Worm (Caenorhabditis elegans) whole organism, mixed stage, embryonic: ENCODE results near the gene snu-13.
A peak's percentile ranks its signal among the peaks of the same experiment; 100 is the strongest.

Experiments used
- M03D4.4 ChIP-seq: sonication (generic microtip); optimal IDR thresholded peaks from 2 replicates; lab custom pipeline; 2017; ENCODE audit warnings: mild to moderate bottlenecking, missing genetic modification characterization, missing compliant biosample characterization
- bed-3 ChIP-seq: fragments of 200-800 bp; sonication (Bioruptor generic); optimal IDR thresholded peaks from 3 replicates; lab custom pipeline; 2018; ENCODE audit warnings: mild to moderate bottlenecking, missing genetic modification characterization, moderate library complexity, missing compliant biosample characterization
- ceh-39 ChIP-seq: fragments of 150-350 bp; optimal IDR thresholded peaks from 2 replicates; lab custom pipeline; 2014; ENCODE audit warnings: missing biosample characterization, missing genetic modification characterization
- ceh-43 ChIP-seq: fragments of 200-800 bp; sonication (Bioruptor generic); optimal IDR thresholded peaks from 2 replicates; lab custom pipeline; 2018; ENCODE audit warnings: mild to moderate bottlenecking, missing genetic modification characterization, moderate library complexity, missing compliant biosample characterization
- ceh-83 ChIP-seq: fragments of 200-800 bp; sonication (Bioruptor generic); optimal IDR thresholded peaks from 2 replicates; lab custom pipeline; 2018; ENCODE audit warnings: mild to moderate bottlenecking, missing genetic modification characterization, missing compliant biosample characterization
- ces-1 ChIP-seq: fragments of 150-350 bp; optimal IDR thresholded peaks from 2 replicates; lab custom pipeline; 2014; ENCODE audit warnings: missing biosample characterization, missing genetic modification reagents, missing genetic modification characterization
- drap-1 ChIP-seq: fragments of 200-800 bp; sonication (Bioruptor generic); optimal IDR thresholded peaks from 3 replicates; lab custom pipeline; 2018; ENCODE audit warnings: mild to moderate bottlenecking, missing genetic modification characterization, missing compliant biosample characterization
- elt-1 ChIP-seq: sonication (generic microtip); optimal IDR thresholded peaks from 2 replicates; lab custom pipeline; 2017; ENCODE audit warnings: missing genetic modification characterization, mild to moderate bottlenecking, missing compliant biosample characterization, antibody characterized with exemption, moderate library complexity, borderline replicate concordance; ENCODE audit not compliant: insufficient read depth
- flh-1 ChIP-seq: fragments of 200-800 bp; sonication (Bioruptor generic); optimal IDR thresholded peaks from 2 replicates; lab custom pipeline; 2018; ENCODE audit warnings: mild to moderate bottlenecking, missing genetic modification characterization, moderate library complexity, missing compliant biosample characterization
- ham-2 ChIP-seq: fragments of 200-800 bp; sonication (Bioruptor generic); optimal IDR thresholded peaks from 2 replicates; lab custom pipeline; 2018; ENCODE audit warnings: mild to moderate bottlenecking, missing genetic modification characterization, missing compliant biosample characterization
- hlh-1 ChIP-seq: fragments of 150-350 bp; optimal IDR thresholded peaks from 2 replicates; lab custom pipeline; 2014; ENCODE audit warnings: missing biosample characterization, missing genetic modification reagents, missing genetic modification characterization
- lin-32 ChIP-seq: fragments of 200-800 bp; sonication (Bioruptor generic); optimal IDR thresholded peaks from 2 replicates; lab custom pipeline; 2018; ENCODE audit warnings: mild to moderate bottlenecking, missing genetic modification characterization, missing compliant biosample characterization
- lsy-2 ChIP-seq: fragments of 150-350 bp; optimal IDR thresholded peaks from 2 replicates; lab custom pipeline; 2014; ENCODE audit warnings: missing biosample characterization, missing genetic modification characterization
- mab-5 ChIP-seq: fragments of 150-350 bp; optimal IDR thresholded peaks from 2 replicates; lab custom pipeline; 2014; ENCODE audit warnings: missing biosample characterization, missing genetic modification characterization
- mep-1 ChIP-seq: fragments of 150-350 bp; optimal IDR thresholded peaks from 2 replicates; lab custom pipeline; 2017; ENCODE audit warnings: missing biosample characterization, missing genetic modification reagents, missing genetic modification characterization, inconsistent platforms
- nhr-12 ChIP-seq: fragments of 150-350 bp; optimal IDR thresholded peaks from 2 replicates; lab custom pipeline; 2014; ENCODE audit warnings: missing biosample characterization, missing genetic modification characterization
- nhr-2 ChIP-seq: fragments of 150-350 bp; optimal IDR thresholded peaks from 2 replicates; lab custom pipeline; 2014; ENCODE audit warnings: missing biosample characterization, missing genetic modification characterization
- nhr-237 ChIP-seq: fragments of 150-350 bp; optimal IDR thresholded peaks from 2 replicates; lab custom pipeline; 2014; ENCODE audit warnings: missing biosample characterization, missing genetic modification characterization
- nhr-28 ChIP-seq: fragments of 150-350 bp; optimal IDR thresholded peaks from 2 replicates; lab custom pipeline; 2014; ENCODE audit warnings: missing biosample characterization, missing genetic modification characterization
- pha-4 ChIP-seq: fragments of 150-350 bp; optimal IDR thresholded peaks from 2 replicates; lab custom pipeline; 2018; ENCODE audit warnings: missing biosample characterization, missing genetic modification reagents, missing genetic modification characterization
- sem-2 ChIP-seq: fragments of 200-800 bp; sonication (Bioruptor generic); optimal IDR thresholded peaks from 2 replicates; lab custom pipeline; 2018; ENCODE audit warnings: mild to moderate bottlenecking, missing genetic modification characterization, missing compliant biosample characterization
- sptf-1 ChIP-seq: sonication (generic microtip); optimal IDR thresholded peaks from 2 replicates; lab custom pipeline; 2017; ENCODE audit warnings: mild to moderate bottlenecking, missing genetic modification characterization, moderate library complexity, missing compliant biosample characterization
- tbx-8 ChIP-seq: fragments of 200-800 bp; sonication (Bioruptor generic); optimal IDR thresholded peaks from 2 replicates; lab custom pipeline; 2018; ENCODE audit warnings: mild to moderate bottlenecking, missing genetic modification characterization, moderate library complexity, missing compliant biosample characterization
- unc-120 ChIP-seq: sonication (generic microtip); optimal IDR thresholded peaks from 2 replicates; lab custom pipeline; 2017; ENCODE audit warnings: missing genetic modification characterization, missing compliant biosample characterization; ENCODE audit not compliant: poor library complexity, severe bottlenecking
- unc-39 ChIP-seq: fragments of 150-350 bp; optimal IDR thresholded peaks from 2 replicates; lab custom pipeline; 2014; ENCODE audit warnings: missing biosample characterization, missing genetic modification characterization
- unc-62 ChIP-seq: fragments of 150-350 bp; optimal IDR thresholded peaks from 2 replicates; lab custom pipeline; 2014; ENCODE audit warnings: missing biosample characterization, missing genetic modification reagents, missing genetic modification characterization
- zip-8 ChIP-seq: fragments of 150-350 bp; optimal IDR thresholded peaks from 2 replicates; lab custom pipeline; 2014; ENCODE audit warnings: missing biosample characterization, missing genetic modification characterization
- ztf-11 ChIP-seq: fragments of 150-350 bp; optimal IDR thresholded peaks from 2 replicates; lab custom pipeline; 2014; ENCODE audit warnings: missing biosample characterization, missing genetic modification characterization

The snu-13 gene

DNA sequence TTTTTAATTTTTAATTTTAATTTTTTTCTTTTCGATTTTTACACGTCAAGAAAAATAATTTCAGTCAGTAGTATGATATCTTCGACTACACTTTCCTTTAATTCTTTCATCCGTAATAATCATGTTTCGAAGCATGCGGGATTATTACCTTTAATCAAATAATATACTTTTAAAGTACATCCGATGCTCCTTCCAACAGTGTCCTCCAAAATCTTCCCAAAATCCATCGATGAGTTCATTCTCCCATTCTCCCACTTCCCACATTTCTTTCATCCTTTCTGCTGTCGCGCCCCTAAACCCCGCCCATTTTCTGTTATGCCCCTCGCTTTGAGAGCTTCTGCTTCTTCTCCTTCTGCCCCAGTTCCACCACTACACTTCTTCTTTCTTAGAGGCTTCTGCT, 36.3 kb upstream of the snu-13 start, which contains the start of gene lgc-57:
lgc-57 (plus strand) TSS at position 301 of the 400 bp plus-strand sequence.
- TF ChIP-seq drap-1: no peak
- no peak for TF ChIP-seq unc-120 (tag; lab: Kevin White, UChicago)
- TF ChIP-seq ceh-39 (tag; lab: Kevin White, UChicago): no peak
- no peak for TF ChIP-seq lsy-2 (tag; lab: Kevin White, UChicago)
- TF ChIP-seq nhr-237 (tag; lab: Kevin White, UChicago): no peak
- TF ChIP-seq hlh-1 (tag; lab: Kevin White, UChicago): no peak
- no peak for TF ChIP-seq tbx-8
- TF ChIP-seq bed-3 (GFP tag; lab: Kevin White, UChicago): no peak

DNA sequence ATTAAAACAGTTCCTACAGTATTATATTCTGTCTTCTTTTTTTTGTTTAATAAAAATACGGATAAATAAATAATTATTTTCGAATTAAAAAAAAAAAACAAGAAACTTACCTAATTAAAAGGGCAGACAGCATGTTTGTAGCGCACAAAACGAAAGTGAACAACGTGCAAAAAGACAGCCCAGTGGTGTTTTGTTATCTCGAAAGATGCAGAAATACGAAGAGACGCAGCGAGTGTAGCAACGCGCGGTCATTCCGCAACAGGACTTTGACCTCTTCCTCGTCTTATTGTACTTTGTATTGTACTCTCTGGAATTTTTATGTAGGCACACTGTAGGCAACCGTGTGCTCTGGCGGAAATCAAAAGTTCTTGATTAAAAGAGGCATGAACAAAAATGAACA, 35.2 kb upstream of the snu-13 start, which contains the start of gene gbh-1:
gbh-1 (minus strand) TSS at position 149 of the 400 bp plus-strand sequence.
- TF ChIP-seq ham-2: no peak
- TF ChIP-seq lsy-2 (tag; lab: Kevin White, UChicago): no peak
- TF ChIP-seq drap-1: no peak
- no peak for TF ChIP-seq flh-1 (GFP tag; lab: Kevin White, UChicago)
- TF ChIP-seq nhr-12 (tag; lab: Kevin White, UChicago): no peak
- TF ChIP-seq nhr-237 (tag; lab: Kevin White, UChicago): no peak
- no peak for TF ChIP-seq pha-4 (tag; lab: Kevin White, UChicago)
- no peak for TF ChIP-seq unc-39 (tag; lab: Kevin White, UChicago)
- TF ChIP-seq elt-1: no peak

DNA sequence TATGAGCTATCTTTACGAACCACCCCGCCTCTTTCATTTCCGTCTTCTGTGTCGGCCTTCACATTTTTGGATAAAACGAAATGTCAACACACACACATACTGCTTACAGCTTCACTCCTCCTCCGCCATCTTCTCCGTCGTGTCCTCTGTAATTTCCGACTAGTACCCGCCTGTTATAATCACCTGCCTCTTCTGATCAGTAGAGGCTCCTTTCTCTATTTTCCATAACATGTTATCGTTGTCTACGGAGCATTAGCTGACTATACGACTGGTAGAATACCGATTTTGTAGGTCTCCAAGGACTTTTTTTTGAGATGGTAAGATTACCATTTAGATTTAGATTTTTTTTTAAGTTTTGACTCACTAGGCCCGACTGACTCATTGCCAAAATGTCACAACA, 26.5 kb upstream of the snu-13 start:
- TF ChIP-seq ztf-11 (no peak), pha-4 (tag; lab: Kevin White, UChicago) (no peak), ceh-39 (tag; lab: Kevin White, UChicago) (no peak), sptf-1 (no peak), nhr-12 (tag; lab: Kevin White, UChicago) (no peak), unc-120 (tag; lab: Kevin White, UChicago) (no peak), unc-39 (tag; lab: Kevin White, UChicago) (no peak), flh-1 (GFP tag; lab: Kevin White, UChicago) (no peak), mab-5 (tag; lab: Kevin White, UChicago) (no peak)
- TF ChIP-seq, all 35 proteins: peak for 0

DNA sequence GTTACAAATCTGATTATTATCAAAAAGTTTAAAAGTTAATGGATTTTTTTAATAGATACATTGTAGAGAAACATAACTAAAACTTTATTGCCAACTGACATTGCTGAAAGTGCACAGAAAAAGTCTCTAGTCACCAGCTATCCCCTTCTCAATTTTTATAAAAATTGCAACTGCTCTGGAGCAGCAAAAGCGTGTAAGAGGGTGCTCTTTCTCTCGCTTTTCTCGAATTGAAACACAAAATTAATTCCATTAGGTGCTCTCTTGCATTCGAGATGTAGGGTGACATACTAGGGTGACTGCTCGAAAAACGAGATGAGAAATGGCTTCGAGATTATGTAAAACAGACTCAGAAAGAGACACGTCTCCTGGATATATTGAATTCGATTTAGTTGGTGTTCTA, 22.2 kb upstream of the snu-13 start:
- no peak for TF ChIP-seq sem-2 (GFP tag; lab: Kevin White, UChicago)
- TF ChIP-seq ces-1 (GFP tag; lab: Kevin White, UChicago): peak; percentile 63
- TF ChIP-seq ceh-39 (tag; lab: Kevin White, UChicago): no peak
- no peak for TF ChIP-seq unc-120 (tag; lab: Kevin White, UChicago)
- TF ChIP-seq nhr-28: no peak

DNA sequence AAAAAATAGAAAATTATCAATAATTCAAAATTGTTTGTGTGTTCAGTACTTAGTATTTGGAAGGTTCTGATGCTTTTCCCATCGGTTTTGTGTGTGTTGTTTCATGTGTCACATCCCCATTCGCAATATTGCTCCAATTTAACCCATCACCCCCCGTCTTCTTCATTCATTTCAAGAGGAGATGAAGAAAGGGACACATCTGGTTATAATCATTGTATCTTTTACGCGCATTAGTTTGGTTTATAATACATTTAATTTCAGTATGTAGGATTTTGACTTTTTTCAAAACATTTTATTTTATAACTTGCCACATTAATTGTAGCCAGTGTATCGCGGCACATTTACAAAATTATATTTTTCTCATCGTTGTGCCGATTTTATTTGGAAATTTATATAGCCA, 21.7 kb upstream of the snu-13 start:
- TF ChIP-seq ces-1 (GFP tag; lab: Kevin White, UChicago) (peak; percentile 1), pha-4 (tag; lab: Kevin White, UChicago) (no peak)
- TF ChIP-seq, all 35 proteins: peak for 1

DNA sequence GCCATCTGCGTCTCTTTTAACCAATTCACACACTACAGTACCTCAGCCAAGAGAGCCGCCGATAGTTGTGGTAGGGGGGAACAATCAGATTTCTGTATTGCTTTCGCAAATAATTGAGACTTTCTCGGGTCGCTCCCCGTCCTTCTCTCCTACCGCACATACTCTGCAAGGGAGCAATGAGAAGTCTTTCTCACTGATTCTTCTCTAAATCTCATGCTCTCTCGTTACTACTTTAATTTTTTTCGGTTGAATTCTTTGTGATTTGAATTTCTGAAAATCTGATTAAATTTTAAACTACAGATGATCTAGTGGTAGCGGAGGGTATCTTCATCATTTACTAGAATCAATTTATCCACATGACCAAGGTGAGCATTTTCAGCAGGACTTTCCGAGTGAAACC, 16.9 kb upstream of the snu-13 start, which contains the start of gene ptb-1:
ptb-1 (plus strand) TSS at position 301 of the 400 bp plus-strand sequence.
- no peak for TF ChIP-seq nhr-237 (tag; lab: Kevin White, UChicago)
- TF ChIP-seq nhr-2 (tag; lab: Kevin White, UChicago): no peak
- TF ChIP-seq mep-1 (tag; lab: Kevin White, UChicago): no peak
- no peak for TF ChIP-seq lin-32
- no peak for TF ChIP-seq nhr-12 (tag; lab: Kevin White, UChicago)
- no peak for TF ChIP-seq M03D4.4 (tag; lab: Kevin White, UChicago)

DNA sequence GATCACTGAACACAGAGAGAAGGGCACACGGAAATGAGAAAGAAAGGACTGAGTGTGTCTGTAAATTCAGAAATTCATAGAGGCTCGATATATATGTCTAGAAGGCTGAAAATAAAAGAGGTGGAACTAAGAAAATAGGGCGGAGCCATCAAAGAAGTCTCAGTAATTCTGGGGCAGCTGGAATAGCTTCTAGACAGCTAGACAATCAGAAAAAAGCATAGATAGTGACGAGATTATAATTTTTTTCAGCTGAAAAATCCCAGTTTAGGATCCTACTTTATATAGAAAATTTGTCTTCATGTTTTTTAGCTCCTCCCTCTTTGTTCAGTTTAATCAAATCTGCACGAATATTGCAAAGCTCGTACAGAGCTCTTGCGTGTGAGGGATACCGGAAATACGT, 6.6 kb upstream of the snu-13 start, which contains the start of gene D2089.3:
D2089.3 (minus strand) TSS at position 101 of the 400 bp plus-strand sequence.
- TF ChIP-seq unc-62 (GFP tag; lab: Kevin White, UChicago): no peak
- no peak for TF ChIP-seq ceh-43 (GFP tag; lab: Kevin White, UChicago)
- no peak for TF ChIP-seq ham-2
- TF ChIP-seq ceh-83 (GFP tag; lab: Kevin White, UChicago): no peak
- TF ChIP-seq lin-32: no peak
- no peak for TF ChIP-seq flh-1 (GFP tag; lab: Kevin White, UChicago)
- no peak for TF ChIP-seq zip-8 (tag; lab: Kevin White, UChicago)
- TF ChIP-seq, all 35 proteins: peak for 0
